Worm (Caenorhabditis elegans) whole organism, L4 larva: ENCODE results near the gene npr-7.

Source experiments
- D1046.2 ChIP-seq: fragments of 200-800 bp; sonication (Bioruptor generic); IDR thresholded peaks from 2 replicates; pipeline ENCODE4 v1.3.6; 2022; ENCODE audit warnings: missing genetic modification characterization, missing compliant biosample characterization
- ZK546.5 ChIP-seq, 2 experiments: sonication (generic microtip); optimal IDR thresholded peaks; 2 replicates each; lab custom pipeline; 2017; ENCODE audit warnings: missing biosample characterization in 2 of 2, missing genetic modification characterization in 2 of 2
- ama-1 ChIP-seq: fragments of 150-350 bp; optimal IDR thresholded peaks from 2 replicates; lab custom pipeline; 2014; ENCODE audit warnings: inconsistent platforms, mixed read lengths
- dmd-6 ChIP-seq: fragments of 200-800 bp; sonication (Bioruptor generic); IDR thresholded peaks from 2 replicates; pipeline ENCODE4 v1.3.6; 2022; ENCODE audit warnings: missing genetic modification reagents, missing genetic modification characterization, missing compliant biosample characterization
- dpl-1 ChIP-seq: fragments of 150-350 bp; optimal IDR thresholded peaks from 2 replicates; lab custom pipeline; 2014; ENCODE audit warnings: missing biosample characterization, missing genetic modification reagents, missing genetic modification characterization
- lin-39 ChIP-seq: fragments of 150-350 bp; optimal IDR thresholded peaks from 2 replicates; lab custom pipeline; 2014; ENCODE audit warnings: missing biosample characterization, missing genetic modification reagents, missing genetic modification characterization
- lsy-2 ChIP-seq, 2 experiments: fragments of 150-350 bp in 1 of 2; sonication (generic microtip) in 1 of 2; optimal IDR thresholded peaks; 2 replicates each; lab custom pipeline; 2014 to 2017; ENCODE audit warnings: missing biosample characterization in 2 of 2, missing genetic modification characterization in 2 of 2
- nhr-28 ChIP-seq: fragments of 150-350 bp; optimal IDR thresholded peaks from 2 replicates; lab custom pipeline; 2014; ENCODE audit warnings: missing biosample characterization, missing genetic modification characterization
- nhr-77 ChIP-seq: fragments of 150-350 bp; optimal IDR thresholded peaks from 2 replicates; lab custom pipeline; 2014; ENCODE audit warnings: missing biosample characterization, missing genetic modification characterization
- pha-4 ChIP-seq, 2 experiments: fragments of 150-350 bp in 1 of 2; fragments of 200-800 bp in 1 of 2; sonication (Bioruptor generic) in 1 of 2; IDR thresholded peaks in 1 of 2; optimal IDR thresholded peaks in 1 of 2; 2 replicates each; pipeline versions ENCODE4 v1.3.6 to Lab custom; 2014 to 2022; ENCODE audit warnings: missing genetic modification characterization in 2 of 2, missing genetic modification reagents in 2 of 2, missing biosample characterization in 1 of 2, missing compliant biosample characterization in 1 of 2
- unc-130 ChIP-seq: sonication (generic microtip); optimal IDR thresholded peaks from 2 replicates; lab custom pipeline; 2016; ENCODE audit warnings: missing genetic modification reagents, missing genetic modification characterization, missing compliant biosample characterization
- zfp-3 ChIP-seq: fragments of 200-800 bp; sonication (Bioruptor generic); conservative IDR thresholded peaks from 2 replicates; pipeline ENCODE4 v1.3.6; 2022; ENCODE audit warnings: missing genetic modification reagents, missing genetic modification characterization, missing compliant biosample characterization

- TF ChIP-seq unc-130 (GFP tag; lab: Kevin White, UChicago) (no peak), nhr-77 (no peak), nhr-28 (tag; lab: Kevin White, UChicago) (no peak), dmd-6 (GFP tag; lab: Robert Waterston, UW) (no peak), dpl-1 (GFP tag; lab: Kevin White, UChicago) (no peak), lsy-2 (tag; optimal IDR thresholded peaks at IDR 0.05; lab: Kevin White, UChicago) (no peak), ama-1 (lab: Kevin White, UChicago) (no peak), pha-4 (GFP tag; IDR thresholded peaks at IDR 0.05; lab: Robert Waterston, UW) (no peak), pha-4 (tag; optimal IDR thresholded peaks at IDR 0.05; lab: Kevin White, UChicago) (no peak), D1046.2 (no peak), ZK546.5 (tag; optimal IDR thresholded peaks at IDR 0.05; lab: Kevin White, UChicago) (no peak), zfp-3 (GFP tag; lab: Robert Waterston, UW) (no peak), lin-39 (tag; lab: Kevin White, UChicago) (no peak)
Measured at ce11 chrX:9278653-9279052, 40.3 kb downstream of the npr-7 start, which contains the start of gene B0416.4.
